Fruit fly (Drosophila melanogaster) whole organism, prepupa: Measurements from ENCODE around the gene CG3984.

ENCODE experiments used
- CG10631 ChIP-seq: fragments of 200-800 bp; sonication (Bioruptor generic); optimal IDR thresholded peaks from 2 replicates; lab custom pipeline; 2016; ENCODE audit warnings: missing biosample characterization, missing genetic modification characterization
- CG10669 ChIP-seq: fragments of 200-800 bp; sonication (Bioruptor generic); optimal IDR thresholded peaks from 3 replicates; lab custom pipeline; 2018; ENCODE audit warnings: missing biosample characterization, mild to moderate bottlenecking, missing genetic modification characterization, moderate library complexity
- CG11294 ChIP-seq: fragments of 200-800 bp; sonication (Bioruptor generic); IDR thresholded peaks from 2 replicates; pipeline ENCODE4 v1.3.6; 2022; ENCODE audit warnings: missing biosample characterization, missing genetic modification characterization
- CG11762 ChIP-seq: fragments of 200-800 bp; sonication (Bioruptor generic); optimal IDR thresholded peaks from 3 replicates; lab custom pipeline; 2016; ENCODE audit warnings: missing biosample characterization, missing genetic modification characterization; ENCODE audit not compliant: insufficient read depth
- CG15336 ChIP-seq: fragments of 200-800 bp; sonication (Bioruptor generic); IDR thresholded peaks from 2 replicates; pipeline ENCODE4 v1.3.6; 2022; ENCODE audit warnings: missing biosample characterization, missing genetic modification characterization
- CG16779 ChIP-seq: fragments of 200-800 bp; sonication (Bioruptor generic); optimal IDR thresholded peaks from 3 replicates; lab custom pipeline; 2017; ENCODE audit warnings: missing biosample characterization, mild to moderate bottlenecking, missing genetic modification characterization
- CG3032 ChIP-seq: fragments of 200-800 bp; optimal IDR thresholded peaks from 2 replicates; lab custom pipeline; 2019; ENCODE audit warnings: missing biosample characterization, mild to moderate bottlenecking, missing genetic modification characterization, moderate library complexity
- CG31627 ChIP-seq: fragments of 200-800 bp; sonication (Bioruptor generic); optimal IDR thresholded peaks from 3 replicates; lab custom pipeline; 2016; ENCODE audit warnings: missing biosample characterization, missing genetic modification characterization
- CG32006 ChIP-seq: fragments of 200-800 bp; sonication (Bioruptor generic); optimal IDR thresholded peaks from 3 replicates; lab custom pipeline; 2017; ENCODE audit warnings: missing biosample characterization, mild to moderate bottlenecking, missing genetic modification characterization
- CG34406 ChIP-seq: fragments of 200-800 bp; sonication (Bioruptor generic); optimal IDR thresholded peaks from 3 replicates; lab custom pipeline; 2016; ENCODE audit warnings: missing biosample characterization, missing genetic modification characterization
- CG4318 ChIP-seq: fragments of 200-800 bp; sonication (Bioruptor generic); optimal IDR thresholded peaks from 3 replicates; lab custom pipeline; 2017; ENCODE audit warnings: missing biosample characterization, mild to moderate bottlenecking, missing genetic modification characterization
- CG6276 ChIP-seq: fragments of 200-800 bp; sonication (Bioruptor generic); optimal IDR thresholded peaks from 2 replicates; lab custom pipeline; 2017; ENCODE audit warnings: missing biosample characterization, mild to moderate bottlenecking, missing genetic modification characterization
- CG6792 ChIP-seq: fragments of 200-800 bp; sonication (Bioruptor generic); optimal IDR thresholded peaks from 3 replicates; lab custom pipeline; 2016; ENCODE audit warnings: missing biosample characterization, missing genetic modification characterization
- CG6854 ChIP-seq: fragments of 200-800 bp; sonication (Bioruptor generic); optimal IDR thresholded peaks from 2 replicates; lab custom pipeline; 2017; ENCODE audit warnings: missing biosample characterization, mild to moderate bottlenecking, missing genetic modification characterization
- CG7368 ChIP-seq: fragments of 200-800 bp; sonication (Bioruptor generic); optimal IDR thresholded peaks from 3 replicates; lab custom pipeline; 2016; ENCODE audit warnings: missing biosample characterization, missing genetic modification characterization
- CG8119 ChIP-seq: fragments of 200-800 bp; sonication (Bioruptor generic); IDR thresholded peaks from 3 replicates; pipeline ENCODE4 v1.3.6; 2022; ENCODE audit warnings: missing biosample characterization, missing genetic modification characterization
- CG8319 ChIP-seq: fragments of 200-800 bp; sonication (Bioruptor generic); optimal IDR thresholded peaks from 3 replicates; lab custom pipeline; 2016; ENCODE audit warnings: missing biosample characterization, missing genetic modification characterization
- CG8632 ChIP-seq: fragments of 200-800 bp; sonication (Bioruptor generic); optimal IDR thresholded peaks from 3 replicates; lab custom pipeline; 2016; ENCODE audit warnings: missing biosample characterization, missing genetic modification characterization
- CG9139 ChIP-seq: fragments of 200-800 bp; sonication (Bioruptor generic); optimal IDR thresholded peaks from 3 replicates; lab custom pipeline; 2017; ENCODE audit warnings: missing biosample characterization, mild to moderate bottlenecking, missing genetic modification characterization
- Eip75B ChIP-seq: fragments of 200-800 bp; sonication (Bioruptor generic); optimal IDR thresholded peaks from 3 replicates; lab custom pipeline; 2016; ENCODE audit warnings: missing biosample characterization, missing genetic modification characterization
- Eip78C ChIP-seq: fragments of 200-800 bp; sonication (Bioruptor generic); peaks from one replicate; lab custom pipeline; 2016; ENCODE audit warnings: missing biosample characterization, missing genetic modification characterization
- Eip93F ChIP-seq: fragments of 200-800 bp; sonication (Bioruptor generic); optimal IDR thresholded peaks from 2 replicates; lab custom pipeline; 2016; ENCODE audit warnings: missing biosample characterization, mild to moderate bottlenecking, missing genetic modification characterization
- Ets21C ChIP-seq: fragments of 200-800 bp; sonication (Bioruptor generic); optimal IDR thresholded peaks from 3 replicates; lab custom pipeline; 2016; ENCODE audit warnings: missing biosample characterization, missing genetic modification characterization
- Ets96B ChIP-seq: fragments of 200-800 bp; optimal IDR thresholded peaks from 2 replicates; lab custom pipeline; 2019; ENCODE audit warnings: missing biosample characterization, mild to moderate bottlenecking, missing genetic modification characterization, moderate library complexity
- Gug ChIP-seq: fragments of 200-800 bp; sonication (Bioruptor generic); IDR thresholded peaks from 2 replicates; pipeline ENCODE4 v1.3.6; 2022; ENCODE audit warnings: missing biosample characterization, missing genetic modification characterization
- Hr38 ChIP-seq: sonication (Bioruptor generic); optimal IDR thresholded peaks from 2 replicates; lab custom pipeline; 2016; ENCODE audit warnings: missing biosample characterization, missing genetic modification characterization
- Lpt ChIP-seq: fragments of 200-800 bp; sonication (Bioruptor generic); optimal IDR thresholded peaks from 3 replicates; lab custom pipeline; 2016; ENCODE audit warnings: missing biosample characterization, missing genetic modification characterization
- Met ChIP-seq: fragments of 200-800 bp; sonication (Bioruptor generic); optimal IDR thresholded peaks from 3 replicates; lab custom pipeline; 2016; ENCODE audit warnings: missing biosample characterization, missing genetic modification characterization
- Smox ChIP-seq: fragments of 200-800 bp; sonication (Bioruptor generic); optimal IDR thresholded peaks from 3 replicates; lab custom pipeline; 2016; ENCODE audit warnings: missing biosample characterization, missing genetic modification characterization
- Sox14 ChIP-seq: fragments of 200-800 bp; sonication (Bioruptor generic); optimal IDR thresholded peaks from 3 replicates; lab custom pipeline; 2016; ENCODE audit warnings: missing biosample characterization, missing genetic modification characterization
- Sox15 ChIP-seq: fragments of 200-800 bp; sonication (Bioruptor generic); optimal IDR thresholded peaks from 3 replicates; lab custom pipeline; 2016; ENCODE audit warnings: missing biosample characterization, missing genetic modification characterization
- achi ChIP-seq: fragments of 200-800 bp; sonication (Bioruptor generic); optimal IDR thresholded peaks from 3 replicates; lab custom pipeline; 2016; ENCODE audit warnings: missing biosample characterization, missing genetic modification characterization
- acj6 ChIP-seq: fragments of 200-800 bp; sonication (Bioruptor generic); optimal IDR thresholded peaks from 3 replicates; lab custom pipeline; 2016; ENCODE audit warnings: missing biosample characterization, missing genetic modification characterization
- cyc ChIP-seq: fragments of 200-800 bp; sonication (Bioruptor generic); optimal IDR thresholded peaks from 3 replicates; lab custom pipeline; 2016; ENCODE audit warnings: missing biosample characterization, missing genetic modification characterization
- dac ChIP-seq: fragments of 200-800 bp; sonication (Bioruptor generic); optimal IDR thresholded peaks from 2 replicates; lab custom pipeline; 2017; ENCODE audit warnings: missing biosample characterization, mild to moderate bottlenecking, missing genetic modification characterization
- dsx ChIP-seq: fragments of 200-800 bp; optimal IDR thresholded peaks from 3 replicates; lab custom pipeline; 2019; ENCODE audit warnings: missing biosample characterization, mild to moderate bottlenecking, missing genetic modification characterization, moderate library complexity; ENCODE audit not compliant: poor library complexity, severe bottlenecking
- eg ChIP-seq: fragments of 200-800 bp; sonication (Bioruptor generic); IDR thresholded peaks from 3 replicates; pipeline ENCODE4 v1.3.6; 2022; ENCODE audit warnings: missing biosample characterization, missing genetic modification characterization
- esn ChIP-seq: fragments of 200-800 bp; sonication (Bioruptor generic); optimal IDR thresholded peaks from 2 replicates; lab custom pipeline; 2016; ENCODE audit warnings: missing biosample characterization, mild to moderate bottlenecking, missing genetic modification characterization, moderate library complexity
- fd59A ChIP-seq: fragments of 200-800 bp; sonication (Bioruptor generic); optimal IDR thresholded peaks from 2 replicates; lab custom pipeline; 2017; ENCODE audit warnings: missing biosample characterization, mild to moderate bottlenecking, missing genetic modification characterization, missing genetic modification reagents
- fkh ChIP-seq: fragments of 200-800 bp; sonication (Bioruptor generic); optimal IDR thresholded peaks from 3 replicates; lab custom pipeline; 2017; ENCODE audit warnings: missing biosample characterization, mild to moderate bottlenecking, missing genetic modification characterization, moderate library complexity
- lz ChIP-seq: fragments of 200-800 bp; sonication (Bioruptor generic); optimal IDR thresholded peaks from 3 replicates; lab custom pipeline; 2016; ENCODE audit warnings: missing biosample characterization, missing genetic modification characterization
- net ChIP-seq: fragments of 200-800 bp; sonication (Bioruptor generic); optimal IDR thresholded peaks from 3 replicates; lab custom pipeline; 2016; ENCODE audit warnings: missing biosample characterization, missing genetic modification characterization
- salr ChIP-seq, 2 experiments: fragments of 200-800 bp; sonication (Bioruptor generic); optimal IDR thresholded peaks; 3 replicates each; lab custom pipeline; 2016 to 2018; ENCODE audit warnings: missing biosample characterization in 2 of 2, missing genetic modification characterization in 2 of 2, mild to moderate bottlenecking in 1 of 2
- spab ChIP-seq: fragments of 200-800 bp; sonication (Bioruptor generic); optimal IDR thresholded peaks from 2 replicates; lab custom pipeline; 2017; ENCODE audit warnings: missing biosample characterization, mild to moderate bottlenecking, missing genetic modification characterization, missing genetic modification reagents
- topi ChIP-seq: fragments of 200-800 bp; sonication (Bioruptor generic); optimal IDR thresholded peaks from 3 replicates; lab custom pipeline; 2016; ENCODE audit warnings: missing biosample characterization, missing genetic modification characterization
- vri ChIP-seq: fragments of 200-800 bp; sonication (Bioruptor generic); optimal IDR thresholded peaks from 3 replicates; lab custom pipeline; 2016; ENCODE audit warnings: missing biosample characterization, mild to moderate bottlenecking, missing genetic modification characterization

CG3984 gene

DNA sequence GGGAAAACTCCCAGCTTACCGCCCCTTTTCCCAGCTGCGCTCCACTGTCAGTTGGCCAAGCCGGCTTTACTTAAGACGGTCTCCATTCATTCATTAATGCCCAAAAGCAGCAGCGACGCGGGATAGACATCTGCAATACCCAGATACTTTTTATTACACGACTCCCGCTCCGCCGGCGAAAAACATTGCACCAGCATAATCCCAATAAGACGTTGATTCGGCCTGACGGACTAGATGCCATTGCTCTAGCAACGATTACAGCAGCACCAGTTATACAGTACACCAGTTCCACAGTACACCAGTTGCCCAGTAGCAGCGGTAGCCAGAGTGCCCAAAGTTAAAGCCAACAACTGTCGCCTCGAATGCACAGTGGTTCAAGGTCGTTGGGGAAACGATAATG is 11.2 kb upstream of the CG3984 start:
- TF ChIP-seq CG8632 (GFP tag; lab: Kevin White, UChicago) (no peak), Ets21C (no peak), CG3032 (tag; lab: Kevin White, UChicago) (no peak), fd59A (GFP tag; lab: Kevin White, UChicago) (no peak), Gug (GFP tag; lab: Robert Waterston, UW) (no peak), CG8119 (no peak), cyc (GFP tag; lab: Kevin White, UChicago) (no peak)

- TF ChIP-seq fkh (GFP tag; lab: Kevin White, UChicago) (peak; percentile 18), CG6792 (no peak), lz (GFP tag; lab: Kevin White, UChicago) (no peak), CG31627 (no peak)
Observed at dm6 chr3R:15128060-15128459, 8.9 kb upstream of the CG3984 start.

DNA sequence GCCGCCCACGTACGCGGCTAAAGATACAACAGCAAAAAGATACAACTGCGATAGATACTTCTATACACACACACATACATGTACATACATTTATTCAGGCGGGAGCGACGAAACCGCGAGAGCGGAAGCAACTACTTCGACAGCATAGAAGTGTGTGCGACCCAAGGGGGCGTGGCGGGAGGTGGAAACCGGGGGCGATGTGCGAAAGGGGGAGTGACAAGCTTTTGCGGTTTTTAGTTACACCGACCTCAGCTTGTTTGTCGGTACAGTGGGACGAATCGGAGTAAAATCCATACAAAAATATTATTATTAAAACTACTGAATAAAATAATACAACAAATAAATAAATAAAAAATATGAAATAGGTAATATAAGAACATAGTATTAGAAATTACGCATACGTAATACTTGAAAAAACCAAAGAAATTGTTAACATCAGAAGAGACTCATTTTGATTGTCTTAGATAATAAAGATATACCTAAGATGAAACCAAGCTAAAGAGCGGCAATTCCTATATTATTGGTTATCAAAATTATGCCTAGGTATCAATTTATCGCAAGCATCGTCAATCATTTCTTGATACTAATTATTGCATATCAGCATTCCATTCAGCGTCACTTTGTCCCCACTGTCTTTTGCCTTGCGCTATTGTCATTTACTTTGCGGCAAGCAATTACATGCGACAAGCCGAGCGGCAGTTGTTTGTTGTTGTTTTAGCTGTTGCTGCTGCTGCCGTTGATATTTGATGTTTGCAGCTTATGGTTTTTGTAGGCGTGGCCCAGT is 8.1 kb upstream of the CG3984 start:
- TF ChIP-seq CG4318 (GFP tag; lab: Kevin White, UChicago) (peak; percentile 61), achi (GFP tag; lab: Kevin White, UChicago) (peak; percentile 8), CG11294 (GFP tag; lab: Robert Waterston, UW) (peak; percentile 38; the same call in 1 of the 2 replicates), Ets21C (no peak), CG6276 (GFP tag; lab: Kevin White, UChicago) (peak; percentile 70), Hr38 (GFP tag; lab: Kevin White, UChicago) (no peak), salr (GFP tag; optimal IDR thresholded peaks at IDR 0.05; lab: Kevin White, UChicago) (peak in 1 of 2 experiments; percentile 60), Sox14 (GFP tag; lab: Kevin White, UChicago) (no peak), CG6854 (GFP tag; lab: Kevin White, UChicago) (no peak), fkh (GFP tag; lab: Kevin White, UChicago) (peak; percentile 8), CG3032 (tag; lab: Kevin White, UChicago) (no peak), Sox15 (no peak), Met (GFP tag; lab: Kevin White, UChicago) (no peak), Eip78C (GFP tag; lab: Kevin White, UChicago) (peak; percentile 49), spab (peak; percentile 3), vri (GFP tag; lab: Kevin White, UChicago) (no peak), CG16779 (tag; lab: Kevin White, UChicago) (no peak), Gug (GFP tag; lab: Robert Waterston, UW) (no peak), Lpt (GFP tag; lab: Kevin White, UChicago) (no peak), esn (GFP tag; lab: Kevin White, UChicago) (no peak), CG9139 (GFP tag; lab: Kevin White, UChicago) (no peak), dac (GFP tag; lab: Kevin White, UChicago) (peak; percentile 44), CG7368 (GFP tag; lab: Kevin White, UChicago) (no peak), lz (GFP tag; lab: Kevin White, UChicago) (no peak), CG11762 (GFP tag; lab: Kevin White, UChicago) (no peak), CG8319 (GFP tag; lab: Kevin White, UChicago) (no peak), acj6 (GFP tag; lab: Kevin White, UChicago) (peak; percentile 14), topi (GFP tag; lab: Kevin White, UChicago) (no peak), CG31627 (no peak), Eip75B (GFP tag; lab: Kevin White, UChicago) (no peak), dsx (GFP tag; lab: Kevin White, UChicago) (no peak), eg (GFP tag; lab: Robert Waterston, UW) (no peak), CG15336 (peak; percentile 51; the same call in 1 of the 2 replicates), fd59A (GFP tag; lab: Kevin White, UChicago) (no peak), CG32006 (GFP tag; lab: Kevin White, UChicago) (peak; percentile 84), Eip93F (GFP tag; lab: Kevin White, UChicago) (no peak), Ets96B (no peak), CG34406 (no peak), net (GFP tag; lab: Kevin White, UChicago) (peak; percentile 25), Smox (no peak), CG8632 (GFP tag; lab: Kevin White, UChicago) (no peak), CG10669 (GFP tag; lab: Kevin White, UChicago) (no peak), CG10631 (GFP tag; lab: Kevin White, UChicago) (peak; percentile 8)
